Fruit fly (Drosophila melanogaster): ENCODE results near the gene Rpn3.
A peak's percentile ranks its signal among the peaks of the same experiment; 100 is the strongest.

DNA sequence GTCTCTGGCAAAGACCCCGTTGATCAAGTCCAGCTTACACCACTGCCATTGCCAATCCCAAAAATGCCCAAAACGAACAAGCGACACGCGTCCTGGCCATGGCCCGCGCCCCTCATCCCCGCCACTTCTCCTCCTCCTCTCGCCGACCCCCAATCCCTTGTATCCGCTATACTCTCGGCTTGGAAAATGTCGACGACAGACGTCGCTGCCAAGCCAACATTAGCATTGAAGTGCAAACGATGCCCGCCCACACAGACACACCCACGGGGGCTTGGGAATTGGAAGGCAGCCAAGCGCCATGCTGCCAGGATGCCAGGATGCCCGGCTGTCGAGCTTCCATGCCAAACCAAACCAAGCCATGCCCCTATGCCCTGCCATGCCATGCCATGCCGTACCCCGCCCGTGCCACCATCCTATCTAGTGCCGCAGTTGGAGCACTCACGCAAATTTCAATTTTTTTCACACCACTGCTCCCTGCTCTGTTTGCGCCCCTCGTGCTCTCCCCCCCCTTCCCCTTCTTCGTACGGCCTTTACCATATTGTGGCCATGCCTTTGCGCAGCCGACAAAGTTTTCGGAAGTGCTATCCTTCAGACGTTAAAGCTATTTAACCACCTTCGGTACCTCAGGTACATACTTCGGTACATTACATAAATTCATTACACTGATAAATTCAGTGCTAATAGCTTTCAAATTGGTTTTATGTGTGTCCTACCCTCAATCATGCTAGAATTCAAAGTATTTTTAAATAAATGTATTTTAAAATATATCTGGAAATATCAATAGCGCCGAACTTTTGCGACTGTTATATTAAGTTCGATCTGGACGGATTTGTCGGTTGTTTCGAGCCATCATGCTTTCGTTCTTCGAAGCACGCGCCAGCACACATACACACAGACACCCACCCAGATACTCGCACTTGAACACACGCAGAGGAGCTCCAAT is 30.0 kb upstream of the Rpn3 start:
- TF ChIP-seq cnc (optimal IDR thresholded peaks at IDR 0.05) (no peak), Hr96 (GFP tag; optimal IDR thresholded peaks at IDR 0.05) (no peak), CG7101 (tag; optimal IDR thresholded peaks at IDR 0.05) (peak; percentile 72), cic (GFP tag; optimal IDR thresholded peaks at IDR 0.05) (no peak), bab1 (GFP tag; optimal IDR thresholded peaks at IDR 0.05) (no peak), Crg-1 (GFP tag; optimal IDR thresholded peaks at IDR 0.05) (no peak), tj (GFP tag; optimal IDR thresholded peaks at IDR 0.05) (peak; percentile 1), CG33017 (tag; optimal IDR thresholded peaks at IDR 0.05) (peak; percentile 80), pad (GFP tag; optimal IDR thresholded peaks at IDR 0.05) (peak; percentile 40), CG14711 (tag; optimal IDR thresholded peaks at IDR 0.05) (peak; percentile 9), CG5204 (GFP tag; optimal IDR thresholded peaks at IDR 0.05) (peak; percentile 49), kay (GFP tag; ENCODE audit: borderline replicate concordance) (peak; percentile 54), Clk (GFP tag; optimal IDR thresholded peaks at IDR 0.05) (peak; percentile 64)
